Fruit fly (Drosophila melanogaster) Kc167 (cell line): ENCODE measurements around the gene CG8534.

Source experiments
- Myc ChIP-seq: fragments of >200 bp; optimal IDR thresholded peaks from 2 replicates; lab custom pipeline; 2017; ENCODE audit warnings: missing external identifiers
- h ChIP-seq: fragments of >200 bp; optimal IDR thresholded peaks from 3 replicates; lab custom pipeline; 2018; ENCODE audit warnings: missing external identifiers
- ttk ChIP-seq: sonication (Bioruptor generic); optimal IDR thresholded peaks from 2 replicates; lab custom pipeline; 2017; ENCODE audit warnings: missing external identifiers

- TF ChIP-seq h = no peak
- no peak for TF ChIP-seq ttk (lab: Kevin White, UChicago)
- no peak for TF ChIP-seq Myc (lab: Kevin White, UChicago)
These were observed 42.4 kb upstream of the CG8534 start for dm6 chr3R:9770127-9770526.
